Fruit fly (Drosophila melanogaster) whole organism, pupa: Measurements from ENCODE around the gene CG7246.

Experiments
- CG10348 ChIP-seq: fragments of 200-800 bp; sonication (Bioruptor generic); IDR thresholded peaks from 2 replicates; pipeline ENCODE4 v1.3.6; 2022; ENCODE audit warnings: missing biosample characterization, missing genetic modification characterization
- CG12605 ChIP-seq: fragments of 200-800 bp; sonication (Bioruptor generic); IDR thresholded peaks from 2 replicates; pipeline ENCODE4 v1.3.6; 2022; ENCODE audit warnings: missing biosample characterization, missing genetic modification characterization
- CG13204 ChIP-seq: fragments of 200-800 bp; sonication (Bioruptor generic); optimal IDR thresholded peaks from 2 replicates; lab custom pipeline; 2018; ENCODE audit warnings: missing biosample characterization, mild to moderate bottlenecking, missing genetic modification characterization, moderate library complexity
- CG14655 ChIP-seq: fragments of 200-800 bp; sonication (Bioruptor generic); optimal IDR thresholded peaks from 3 replicates; lab custom pipeline; 2017; ENCODE audit warnings: mild to moderate bottlenecking, missing biosample characterization, missing genetic modification reagents, missing genetic modification characterization
- CG15710 ChIP-seq: fragments of 200-800 bp; sonication (Bioruptor generic); optimal IDR thresholded peaks from 2 replicates; lab custom pipeline; 2018; ENCODE audit warnings: missing biosample characterization, mild to moderate bottlenecking, missing genetic modification characterization, moderate library complexity
- CG4496 ChIP-seq: fragments of 200-800 bp; sonication (Bioruptor generic); IDR thresholded peaks from 3 replicates; pipeline ENCODE4 v1.3.6; 2022; ENCODE audit warnings: missing biosample characterization, missing genetic modification characterization
- CG8159 ChIP-seq: fragments of 200-800 bp; sonication (Bioruptor generic); optimal IDR thresholded peaks from 3 replicates; lab custom pipeline; 2018; ENCODE audit warnings: missing biosample characterization, mild to moderate bottlenecking, missing genetic modification characterization, moderate library complexity
- CG8301 ChIP-seq: fragments of 200-800 bp; sonication (Bioruptor generic); optimal IDR thresholded peaks from 2 replicates; lab custom pipeline; 2018; ENCODE audit warnings: missing biosample characterization, mild to moderate bottlenecking, missing genetic modification characterization
- EcR ChIP-seq: fragments of 200-800 bp; sonication (Bioruptor generic); optimal IDR thresholded peaks from 3 replicates; lab custom pipeline; 2019; ENCODE audit warnings: missing biosample characterization, missing genetic modification characterization, mild to moderate bottlenecking, moderate library complexity, missing genetic modification reagents
- Ets98B ChIP-seq: fragments of 200-800 bp; sonication (Bioruptor generic); IDR thresholded peaks from 2 replicates; pipeline ENCODE4 v1.3.6; 2022; ENCODE audit warnings: missing biosample characterization, missing genetic modification characterization
- Snoo ChIP-seq: fragments of 200-800 bp; sonication (Bioruptor generic); optimal IDR thresholded peaks from 3 replicates; lab custom pipeline; 2017; ENCODE audit warnings: missing biosample characterization, mild to moderate bottlenecking, missing genetic modification characterization, inconsistent platforms
- fd96Ca ChIP-seq: fragments of 200-800 bp; sonication (Bioruptor generic); IDR thresholded peaks from 3 replicates; pipeline ENCODE4 v1.3.6; 2022; ENCODE audit warnings: missing biosample characterization, missing genetic modification characterization
- rn ChIP-seq: fragments of 200-800 bp; sonication (Bioruptor generic); IDR thresholded peaks from 2 replicates; pipeline ENCODE4 v1.3.6; 2022; ENCODE audit warnings: missing biosample characterization, missing genetic modification characterization

- TF ChIP-seq CG8301, result peak; percentile 26
- peak; percentile 45 for TF ChIP-seq Snoo (tag; lab: Kevin White, UChicago)
- TF ChIP-seq rn (GFP tag; lab: Robert Waterston, UW), result peak; percentile 38; the same call in 1 of the 2 replicates
- peak; percentile 81 for TF ChIP-seq Ets98B (GFP tag; lab: Robert Waterston, UW)
- TF ChIP-seq CG10348 (GFP tag; lab: Robert Waterston, UW), result no peak
- TF ChIP-seq fd96Ca, result peak; percentile 76
- TF ChIP-seq EcR, result no peak
- no peak for TF ChIP-seq CG13204 (GFP tag; lab: Kevin White, UChicago)
- TF ChIP-seq CG8159 (tag; lab: Kevin White, UChicago), result peak; percentile 52
- TF ChIP-seq CG12605, result 0 out of 2 replicates have a peak, but pooled peaks have one; percentile 15
- peak; percentile 79 for TF ChIP-seq CG4496 (GFP tag; lab: Robert Waterston, UW)
- TF ChIP-seq CG15710, result peak; percentile 62
- TF ChIP-seq CG14655, result no peak
Measured at dm6 chrX:9080962-9081361, at the start of gene CG7246, which contains the start of gene HP1b.
